Fruit fly (Drosophila melanogaster) whole organism, embryonic: Measurements from ENCODE around the gene pbl.
A peak's percentile ranks its signal among the peaks of the same experiment; 100 is the strongest.

Experiments
- CG10431 ChIP-seq: fragments of 200-800 bp; sonication (Bioruptor generic); optimal IDR thresholded peaks from 3 replicates; lab custom pipeline; 2018; ENCODE audit warnings: missing biosample characterization, mild to moderate bottlenecking, missing genetic modification characterization
- CG10543 ChIP-seq: fragments of 200-800 bp; sonication (Bioruptor generic); optimal IDR thresholded peaks from 3 replicates; lab custom pipeline; 2017; ENCODE audit warnings: missing biosample characterization, mild to moderate bottlenecking, missing genetic modification characterization, moderate library complexity
- CG12769 ChIP-seq: fragments of 200-800 bp; sonication (Bioruptor generic); optimal IDR thresholded peaks from 2 replicates; lab custom pipeline; 2019; ENCODE audit warnings: missing biosample characterization, mild to moderate bottlenecking, missing genetic modification characterization, moderate library complexity
- CG13123 ChIP-seq: fragments of 200-800 bp; sonication (Bioruptor generic); optimal IDR thresholded peaks from 2 replicates; lab custom pipeline; 2016; ENCODE audit warnings: missing biosample characterization, missing genetic modification characterization
- CG15011 ChIP-seq: fragments of 200-800 bp; sonication (Bioruptor generic); optimal IDR thresholded peaks from 3 replicates; lab custom pipeline; 2018; ENCODE audit warnings: missing biosample characterization, mild to moderate bottlenecking, missing genetic modification characterization
- CG17361 ChIP-seq: fragments of 200-800 bp; sonication (Bioruptor generic); IDR thresholded peaks from 3 replicates; pipeline ENCODE4 v1.3.6; 2022; ENCODE audit warnings: missing biosample characterization, missing genetic modification characterization
- CG18262 ChIP-seq: fragments of 200-800 bp; optimal IDR thresholded peaks from 3 replicates; lab custom pipeline; 2019; ENCODE audit warnings: missing biosample characterization, mild to moderate bottlenecking, missing genetic modification characterization, moderate library complexity
- CG18599 ChIP-seq: fragments of 200-800 bp; sonication (Bioruptor generic); optimal IDR thresholded peaks from 3 replicates; lab custom pipeline; 2017; ENCODE audit warnings: missing biosample characterization, missing genetic modification characterization, mild to moderate bottlenecking, moderate library complexity, missing genetic modification reagents
- CG2678 ChIP-seq: fragments of 200-800 bp; sonication (Bioruptor generic); optimal IDR thresholded peaks from 3 replicates; lab custom pipeline; 2019; ENCODE audit warnings: missing biosample characterization, mild to moderate bottlenecking, missing genetic modification characterization, moderate library complexity
- CG31441 ChIP-seq: fragments of 200-800 bp; sonication (Bioruptor generic); IDR thresholded peaks from 2 replicates; pipeline ENCODE4 v1.3.6; 2022; ENCODE audit warnings: missing biosample characterization, missing genetic modification characterization
- CG34376 ChIP-seq: fragments of 200-800 bp; sonication (Bioruptor generic); optimal IDR thresholded peaks from 2 replicates; lab custom pipeline; 2018; ENCODE audit warnings: missing biosample characterization, mild to moderate bottlenecking, missing genetic modification characterization
- CG34422 ChIP-seq: fragments of 200-800 bp; sonication (Bioruptor generic); IDR thresholded peaks from 3 replicates; pipeline ENCODE4 v1.3.6; 2022; ENCODE audit warnings: missing biosample characterization, missing genetic modification characterization
- CG6254 ChIP-seq: fragments of 200-800 bp; sonication (Bioruptor generic); optimal IDR thresholded peaks from 3 replicates; lab custom pipeline; 2017; ENCODE audit warnings: mild to moderate bottlenecking, missing biosample characterization, missing genetic modification reagents, missing genetic modification characterization
- CG6813 ChIP-seq: fragments of 200-800 bp; sonication (Bioruptor generic); optimal IDR thresholded peaks from 2 replicates; lab custom pipeline; 2017; ENCODE audit warnings: missing biosample characterization, missing genetic modification characterization, mild to moderate bottlenecking, moderate library complexity, missing genetic modification reagents
- CG7839 ChIP-seq: fragments of 200-800 bp; sonication (Bioruptor generic); optimal IDR thresholded peaks from 3 replicates; lab custom pipeline; 2018; ENCODE audit warnings: missing biosample characterization, mild to moderate bottlenecking, missing genetic modification characterization, moderate library complexity
- Eip74EF ChIP-seq, 2 experiments: fragments of 200-800 bp in 1 of 2; fragments of >200 bp in 1 of 2; sonication (Bioruptor generic) in 1 of 2; optimal IDR thresholded peaks; 2 replicates each; lab custom pipeline; 2017 to 2019; ENCODE audit warnings: missing biosample characterization in 2 of 2, missing genetic modification characterization in 2 of 2, mild to moderate bottlenecking in 1 of 2, moderate library complexity in 1 of 2
- GATAe ChIP-seq: fragments of 200-800 bp; sonication (Bioruptor generic); conservative IDR thresholded peaks from 2 replicates; pipeline ENCODE4 v1.3.6; 2022; ENCODE audit warnings: missing biosample characterization, missing genetic modification characterization
- H15 ChIP-seq: fragments of 200-800 bp; sonication (Bioruptor generic); IDR thresholded peaks from 3 replicates; pipeline ENCODE4 v1.3.6; 2022; ENCODE audit warnings: missing biosample characterization, missing genetic modification characterization
- Hr78 ChIP-seq, 2 experiments: fragments of 200-800 bp in 1 of 2; fragments of >200 bp in 1 of 2; sonication (Bioruptor generic) in 1 of 2; optimal IDR thresholded peaks; 2 replicates each; lab custom pipeline; 2017 to 2019; ENCODE audit warnings: missing biosample characterization in 2 of 2, missing genetic modification characterization in 2 of 2, mild to moderate bottlenecking in 1 of 2, moderate library complexity in 1 of 2
- Med ChIP-seq: fragments of 200-800 bp; sonication (Bioruptor generic); peaks from one replicate; lab custom pipeline; 2016; ENCODE audit warnings: missing biosample characterization, missing genetic modification characterization, mild to moderate bottlenecking, inconsistent platforms, moderate library complexity
- NC2α ChIP-seq: fragments of 200-800 bp; sonication (Bioruptor generic); optimal IDR thresholded peaks from 2 replicates; lab custom pipeline; 2016; ENCODE audit warnings: missing biosample characterization, missing genetic modification characterization
- NK7.1 ChIP-seq: fragments of 200-800 bp; sonication (Bioruptor generic); optimal IDR thresholded peaks from 3 replicates; lab custom pipeline; 2016; ENCODE audit warnings: missing biosample characterization, missing genetic modification characterization
- Oaz ChIP-seq: fragments of 200-800 bp; sonication (Bioruptor generic); IDR thresholded peaks from 2 replicates; pipeline ENCODE4 v1.3.6; 2022; ENCODE audit warnings: missing biosample characterization, missing genetic modification characterization
- Vsx1 ChIP-seq: fragments of 200-800 bp; sonication (Bioruptor generic); optimal IDR thresholded peaks from 2 replicates; lab custom pipeline; 2017; ENCODE audit warnings: missing biosample characterization, mild to moderate bottlenecking, missing genetic modification characterization, missing genetic modification reagents
- ara ChIP-seq: fragments of 200-800 bp; sonication (Bioruptor generic); IDR thresholded peaks from 2 replicates; pipeline ENCODE4 v1.3.6; 2022; ENCODE audit warnings: missing biosample characterization, missing genetic modification characterization
- bsh ChIP-seq, 2 experiments: fragments of 200-800 bp; sonication (Bioruptor generic); optimal IDR thresholded peaks; 2 replicates each; lab custom pipeline; 2017 to 2018; ENCODE audit warnings: mild to moderate bottlenecking in 2 of 2, missing biosample characterization in 2 of 2, missing genetic modification characterization in 2 of 2, moderate library complexity in 1 of 2
- chm ChIP-seq: fragments of 200-800 bp; sonication (Bioruptor generic); IDR thresholded peaks from 2 replicates; pipeline ENCODE4 v1.3.6; 2022; ENCODE audit warnings: missing biosample characterization, missing genetic modification characterization
- ci ChIP-seq: fragments of 200-800 bp; sonication (Bioruptor generic); IDR thresholded peaks from 3 replicates; pipeline ENCODE4 v1.3.6; 2022; ENCODE audit warnings: missing biosample characterization, missing genetic modification characterization
- corto ChIP-seq: fragments of 200-800 bp; sonication (Bioruptor generic); optimal IDR thresholded peaks from 2 replicates; lab custom pipeline; 2016; ENCODE audit warnings: missing biosample characterization, mild to moderate bottlenecking, missing genetic modification characterization, moderate library complexity
- crc ChIP-seq: fragments of 200-800 bp; sonication (Bioruptor generic); optimal IDR thresholded peaks from 2 replicates; lab custom pipeline; 2016; ENCODE audit warnings: missing biosample characterization, missing genetic modification characterization
- cwo ChIP-seq: fragments of 200-800 bp; sonication (Bioruptor generic); optimal IDR thresholded peaks from 3 replicates; lab custom pipeline; 2017; ENCODE audit warnings: missing biosample characterization, missing genetic modification characterization, mild to moderate bottlenecking, moderate library complexity, missing genetic modification reagents
- exex ChIP-seq: fragments of 200-800 bp; sonication (Bioruptor generic); optimal IDR thresholded peaks from 4 replicates; lab custom pipeline; 2018; ENCODE audit warnings: missing biosample characterization, mild to moderate bottlenecking, missing genetic modification characterization, moderate library complexity
- ftz-f1 ChIP-seq: fragments of 200-800 bp; sonication (Bioruptor generic); optimal IDR thresholded peaks from 2 replicates; lab custom pipeline; 2016; ENCODE audit warnings: missing biosample characterization, missing genetic modification characterization
- grn ChIP-seq: fragments of 200-800 bp; sonication (Bioruptor generic); optimal IDR thresholded peaks from 3 replicates; lab custom pipeline; 2017; ENCODE audit warnings: missing biosample characterization, missing genetic modification characterization
- hbn ChIP-seq: fragments of 200-800 bp; sonication (Bioruptor generic); IDR thresholded peaks from 2 replicates; pipeline ENCODE4 v1.3.6; 2022; ENCODE audit warnings: missing biosample characterization, missing genetic modification characterization; ENCODE audit not compliant: partially characterized antibody
- inv ChIP-seq: fragments of 200-800 bp; sonication (Bioruptor generic); IDR thresholded peaks from 2 replicates; pipeline ENCODE4 v1.3.6; 2022; ENCODE audit warnings: missing biosample characterization, missing genetic modification characterization; ENCODE audit not compliant: partially characterized antibody
- lab ChIP-seq: fragments of 200-800 bp; sonication (Bioruptor generic); optimal IDR thresholded peaks from 3 replicates; lab custom pipeline; 2017; ENCODE audit warnings: missing biosample characterization, missing genetic modification characterization, mild to moderate bottlenecking, moderate library complexity, missing genetic modification reagents
- mam ChIP-seq: fragments of 200-800 bp; sonication (Bioruptor generic); optimal IDR thresholded peaks from 3 replicates; lab custom pipeline; 2016; ENCODE audit warnings: missing biosample characterization, missing genetic modification characterization
- mirr ChIP-seq: fragments of 200-800 bp; sonication (Bioruptor generic); optimal IDR thresholded peaks from 3 replicates; lab custom pipeline; 2018; ENCODE audit warnings: missing biosample characterization, mild to moderate bottlenecking, missing genetic modification characterization
- run ChIP-seq: fragments of 200-800 bp; sonication (Bioruptor generic); optimal IDR thresholded peaks from 3 replicates; lab custom pipeline; 2018; ENCODE audit warnings: missing biosample characterization, mild to moderate bottlenecking, missing genetic modification characterization
- salm ChIP-seq: fragments of 200-800 bp; sonication (Bioruptor generic); optimal IDR thresholded peaks from 2 replicates; lab custom pipeline; 2018; ENCODE audit warnings: missing biosample characterization, mild to moderate bottlenecking, missing genetic modification characterization
- sd ChIP-seq: fragments of 200-800 bp; sonication (Bioruptor generic); optimal IDR thresholded peaks from 3 replicates; lab custom pipeline; 2018; ENCODE audit warnings: missing biosample characterization, mild to moderate bottlenecking, missing genetic modification characterization, moderate library complexity
- sens-2 ChIP-seq: fragments of 200-800 bp; sonication (Bioruptor generic); IDR thresholded peaks from 2 replicates; pipeline ENCODE4 v1.3.6; 2022; ENCODE audit warnings: missing biosample characterization, missing genetic modification characterization
- sim ChIP-seq: fragments of 200-800 bp; sonication (Bioruptor generic); IDR thresholded peaks from 2 replicates; pipeline ENCODE4 v1.3.6; 2022; ENCODE audit warnings: missing biosample characterization, missing genetic modification characterization
- tin ChIP-seq: fragments of 200-800 bp; sonication (Bioruptor generic); optimal IDR thresholded peaks from 3 replicates; lab custom pipeline; 2016; ENCODE audit warnings: missing biosample characterization, missing genetic modification characterization
- tna ChIP-seq: fragments of 200-800 bp; sonication (Bioruptor generic); IDR thresholded peaks from 2 replicates; pipeline ENCODE4 v1.3.6; 2022; ENCODE audit warnings: missing biosample characterization, missing genetic modification characterization; ENCODE audit not compliant: partially characterized antibody
- yki ChIP-seq: fragments of >200 bp; optimal IDR thresholded peaks from 3 replicates; lab custom pipeline; 2018

Gene pbl

dm6 chr3L:7940558-7941238 is 28.9 kb upstream of the pbl start (continued):
- no peak for TF ChIP-seq Eip74EF (GFP tag; optimal IDR thresholded peaks at IDR 0.05; lab: Kevin White, UChicago)
- TF ChIP-seq CG18599 (GFP tag; lab: Kevin White, UChicago) = peak; percentile 19
- no peak for TF ChIP-seq CG6813 (GFP tag; lab: Kevin White, UChicago)
- no peak for TF ChIP-seq ci (GFP tag; lab: Robert Waterston, UW)
- no peak for TF ChIP-seq tin (GFP tag; lab: Kevin White, UChicago)
- TF ChIP-seq NK7.1 (GFP tag; lab: Kevin White, UChicago) = no peak
- TF ChIP-seq CG15011 (GFP tag; lab: Kevin White, UChicago) = no peak
- peak; percentile 34 for TF ChIP-seq cwo
- TF ChIP-seq hbn (GFP tag; lab: Robert Waterston, UW) = no peak
- TF ChIP-seq crc (GFP tag; lab: Kevin White, UChicago) = no peak
- no peak for TF ChIP-seq yki
- no peak for TF ChIP-seq CG17361
- no peak for TF ChIP-seq Oaz (GFP tag; lab: Robert Waterston, UW)
- TF ChIP-seq tna (GFP tag; lab: Robert Waterston, UW) = no peak
- TF ChIP-seq ara (GFP tag; lab: Robert Waterston, UW) = no peak
- TF ChIP-seq exex = peak; percentile 100

dm6 chr3L:7938638-7939037 is 26.9 kb upstream of the pbl start:
- TF ChIP-seq CG17361 (peak; percentile 23; the same call in 1 of the 3 replicates), NC2α (no peak), bsh (GFP tag; optimal IDR thresholded peaks at IDR 0.05; lab: Kevin White, UChicago) (peak in 1 of 2 experiments; percentile 14), sim (GFP tag; lab: Robert Waterston, UW) (0 out of 2 replicates have a peak, but pooled peaks have one; percentile 23), inv (GFP tag; lab: Robert Waterston, UW) (no peak), CG34376 (peak; percentile 72), sens-2 (GFP tag; lab: Robert Waterston, UW) (0 out of 2 replicates have a peak, but pooled peaks have one; percentile 38), chm (GFP tag; lab: Robert Waterston, UW) (0 out of 2 replicates have a peak, but pooled peaks have one; percentile 59), ci (GFP tag; lab: Robert Waterston, UW) (peak; percentile 58; the same call in 1 of the 3 replicates), CG2678 (tag; lab: Kevin White, UChicago) (peak; percentile 36), Med (GFP tag; lab: Kevin White, UChicago) (peak; percentile 61), CG18262 (tag; lab: Kevin White, UChicago) (no peak), GATAe (GFP tag; lab: Robert Waterston, UW) (no peak), mam (GFP tag; lab: Kevin White, UChicago) (no peak), CG34422 (GFP tag; lab: Robert Waterston, UW) (no peak), corto (GFP tag; lab: Kevin White, UChicago) (no peak), grn (GFP tag; lab: Kevin White, UChicago) (peak; percentile 80), CG13123 (GFP tag; lab: Kevin White, UChicago) (no peak), lab (peak; percentile 32), CG7839 (peak; percentile 5), mirr (GFP tag; lab: Kevin White, UChicago) (peak; percentile 61), H15 (GFP tag; lab: Robert Waterston, UW) (no peak), CG10431 (GFP tag; lab: Kevin White, UChicago) (no peak), Hr78 (GFP tag; optimal IDR thresholded peaks at IDR 0.05; lab: Kevin White, UChicago) (peak in 1 of 2 experiments; percentile 24), CG10543 (GFP tag; lab: Kevin White, UChicago) (peak; percentile 25), Vsx1 (peak; percentile 94), CG31441 (GFP tag; lab: Robert Waterston, UW) (peak; percentile 30; the same call in 1 of the 2 replicates), CG12769 (tag; lab: Kevin White, UChicago) (peak; percentile 0), CG6254 (GFP tag; lab: Kevin White, UChicago) (peak; percentile 21), ftz-f1 (GFP tag; lab: Kevin White, UChicago) (no peak), sd (peak; percentile 67), salm (peak; percentile 50), run (tag; lab: Kevin White, UChicago) (peak; percentile 73)
